Worm (Caenorhabditis elegans): ENCODE results near the gene nlp-11.
A peak's percentile ranks its signal among the peaks of the same experiment; 100 is the strongest.

Gene nlp-11

DNA sequence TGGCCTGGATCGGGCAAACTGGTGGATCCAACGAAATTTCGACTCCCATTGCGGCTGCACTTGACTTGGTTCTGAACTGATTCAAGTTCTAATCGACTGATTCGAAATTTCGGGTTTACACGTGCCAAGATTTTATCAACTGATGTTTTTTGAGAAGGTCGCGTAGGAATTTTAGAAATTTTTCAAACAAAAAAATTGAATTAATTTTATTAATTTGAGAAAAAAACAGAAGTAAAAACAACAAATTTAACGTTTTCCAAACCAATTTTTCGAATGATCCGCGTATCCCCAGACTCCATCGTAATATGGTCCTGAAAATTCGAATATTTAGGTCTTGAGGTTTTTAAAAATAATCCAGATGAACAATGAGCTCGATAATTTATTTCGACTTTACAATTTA is 38.8 kb downstream of the nlp-11 start, which contains the start of gene ZK1307.3:
Gene ZK1307.3 (minus strand): TSS at position 101 of the 400 bp plus-strand sequence.
- no peak for TF ChIP-seq ztf-23 (GFP tag; IDR thresholded peaks at IDR 0.05)
- no peak for TF ChIP-seq flt-1 (GFP tag; IDR thresholded peaks at IDR 0.05)
- TF ChIP-seq cog-1 (tag; optimal IDR thresholded peaks at IDR 0.05) = no peak
- TF ChIP-seq klf-2 (GFP tag; conservative IDR thresholded peaks at IDR 0.05) = no peak
- no peak for TF ChIP-seq tab-1 (GFP tag; IDR thresholded peaks at IDR 0.05)
- no peak for TF ChIP-seq med-1 (GFP tag; optimal IDR thresholded peaks at IDR 0.05; ENCODE audit: insufficient read depth)
- TF ChIP-seq T22C8.4 (GFP tag; IDR thresholded peaks at IDR 0.05) = no peak
- TF ChIP-seq ztf-29 (GFP tag; IDR thresholded peaks at IDR 0.05) = no peak
- TF ChIP-seq ref-1 (GFP tag; conservative IDR thresholded peaks at IDR 0.05) = no peak

DNA sequence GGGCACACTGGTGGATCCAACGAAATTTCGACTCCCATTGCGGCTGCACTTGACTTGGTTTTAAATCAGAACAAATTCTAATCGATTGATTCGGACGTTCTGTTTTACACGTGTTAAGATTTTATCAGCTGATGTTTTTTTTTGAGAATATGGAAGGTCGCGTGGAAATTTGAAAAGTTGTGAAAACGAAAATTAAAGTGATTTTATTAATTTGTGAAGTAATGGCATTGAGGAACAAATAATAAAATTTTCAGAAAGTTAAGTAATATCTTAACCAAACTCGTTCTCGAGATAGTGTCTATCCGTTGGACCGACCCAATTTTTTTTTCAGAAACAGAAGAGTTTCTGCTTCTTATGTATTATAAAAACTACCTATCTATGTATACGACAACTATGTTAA is 40.0 kb downstream of the nlp-11 start, which contains the start of gene ZK1307.4:
Gene ZK1307.4 (minus strand): TSS at position 101 of the 400 bp plus-strand sequence.
- TF ChIP-seq klf-2 (GFP tag; conservative IDR thresholded peaks at IDR 0.05) = no peak
- TF ChIP-seq T22C8.4 (GFP tag; IDR thresholded peaks at IDR 0.05) = no peak
- TF ChIP-seq cog-1 (tag; optimal IDR thresholded peaks at IDR 0.05) = no peak
- no peak for TF ChIP-seq flt-1 (GFP tag; IDR thresholded peaks at IDR 0.05)
- no peak for TF ChIP-seq tab-1 (GFP tag; IDR thresholded peaks at IDR 0.05)
- TF ChIP-seq ref-1 (GFP tag; conservative IDR thresholded peaks at IDR 0.05) = no peak
- no peak for TF ChIP-seq ztf-23 (GFP tag; IDR thresholded peaks at IDR 0.05)
- TF ChIP-seq med-1 (GFP tag; optimal IDR thresholded peaks at IDR 0.05; ENCODE audit: insufficient read depth) = no peak
- no peak for TF ChIP-seq ztf-29 (GFP tag; IDR thresholded peaks at IDR 0.05)

DNA sequence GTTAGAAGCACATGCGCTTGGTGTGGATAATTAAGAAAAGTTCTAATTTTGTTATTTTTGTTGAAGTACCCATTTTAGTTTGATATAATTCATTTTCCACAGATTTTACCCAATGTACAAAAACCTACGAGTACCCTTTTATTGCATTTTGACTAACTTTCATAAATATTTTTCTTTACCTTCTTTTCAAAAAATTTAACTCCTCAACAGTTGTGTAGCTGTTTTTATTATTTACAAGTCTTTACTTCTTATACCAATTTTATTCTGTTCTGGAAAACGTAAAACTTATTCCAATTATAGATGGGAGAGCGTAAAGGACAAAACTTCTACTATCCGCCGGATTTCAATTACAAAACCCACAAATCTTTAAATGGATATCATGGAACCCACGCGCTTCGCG is 42.5 kb downstream of the nlp-11 start, which contains the start of gene ZK1307.9:
Gene ZK1307.9 (plus strand): TSS at position 301 of the 400 bp plus-strand sequence.
- no peak for TF ChIP-seq tab-1 (GFP tag; IDR thresholded peaks at IDR 0.05)
- no peak for TF ChIP-seq ref-1 (GFP tag; conservative IDR thresholded peaks at IDR 0.05)
- no peak for TF ChIP-seq ztf-29 (GFP tag; IDR thresholded peaks at IDR 0.05)
- no peak for TF ChIP-seq cog-1 (tag; optimal IDR thresholded peaks at IDR 0.05)
- no peak for TF ChIP-seq ztf-23 (GFP tag; IDR thresholded peaks at IDR 0.05)
- TF ChIP-seq med-1 (GFP tag; optimal IDR thresholded peaks at IDR 0.05; ENCODE audit: insufficient read depth) = no peak
- TF ChIP-seq flt-1 (GFP tag; IDR thresholded peaks at IDR 0.05) = no peak
- TF ChIP-seq T22C8.4 (GFP tag; IDR thresholded peaks at IDR 0.05) = no peak
- TF ChIP-seq klf-2 (GFP tag; conservative IDR thresholded peaks at IDR 0.05) = no peak

DNA sequence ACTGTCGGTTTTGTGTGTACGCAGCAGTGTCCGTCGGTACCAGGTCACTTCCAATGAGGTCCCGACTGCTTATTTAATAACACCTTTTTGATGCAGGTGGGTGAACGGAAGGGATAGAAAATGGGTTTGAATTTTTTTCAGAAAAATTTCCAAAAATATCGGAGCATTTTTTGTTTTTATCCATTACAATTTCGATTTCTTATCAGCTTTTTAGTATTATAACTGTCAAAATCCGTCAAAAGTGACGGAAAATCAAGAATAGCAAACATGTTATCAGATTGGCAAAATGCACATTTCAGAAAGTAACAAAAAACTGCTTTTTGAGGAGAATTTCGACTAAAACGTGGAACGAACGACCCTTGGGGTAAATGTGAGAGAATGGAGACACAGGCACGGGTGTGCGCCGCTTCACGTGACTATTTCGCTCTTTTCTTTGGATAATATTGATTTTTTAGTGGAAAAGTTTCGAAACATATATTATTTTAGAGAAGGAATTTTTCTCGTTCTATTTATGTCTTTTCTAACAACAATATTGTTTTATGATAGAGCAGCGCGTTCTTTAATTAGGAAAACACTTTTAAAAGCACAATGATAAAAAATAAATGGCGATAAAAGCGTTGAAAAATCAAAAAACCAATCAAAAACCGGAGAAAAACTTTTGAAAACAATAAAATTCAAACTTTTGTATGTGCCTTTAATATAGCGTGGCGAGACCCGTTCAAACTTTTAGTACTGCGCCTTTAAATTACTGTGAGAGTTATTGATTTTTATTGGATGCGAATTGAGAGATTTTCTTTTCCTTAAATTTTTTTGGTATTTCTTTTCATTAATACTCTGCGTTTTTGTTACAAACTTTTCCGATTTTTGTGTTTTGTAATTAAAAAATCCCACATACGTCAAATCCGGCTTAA is 44.6 kb downstream of the nlp-11 start, which contains the start of gene sqv-8:
Gene sqv-8 (plus strand): TSS at position 51 of the 911 bp plus-strand sequence.
- TF ChIP-seq cog-1 (tag; optimal IDR thresholded peaks at IDR 0.05) = no peak
- peak; percentile 35; the same call in 1 of the 2 replicates for TF ChIP-seq T22C8.4 (GFP tag; IDR thresholded peaks at IDR 0.05)

DNA sequence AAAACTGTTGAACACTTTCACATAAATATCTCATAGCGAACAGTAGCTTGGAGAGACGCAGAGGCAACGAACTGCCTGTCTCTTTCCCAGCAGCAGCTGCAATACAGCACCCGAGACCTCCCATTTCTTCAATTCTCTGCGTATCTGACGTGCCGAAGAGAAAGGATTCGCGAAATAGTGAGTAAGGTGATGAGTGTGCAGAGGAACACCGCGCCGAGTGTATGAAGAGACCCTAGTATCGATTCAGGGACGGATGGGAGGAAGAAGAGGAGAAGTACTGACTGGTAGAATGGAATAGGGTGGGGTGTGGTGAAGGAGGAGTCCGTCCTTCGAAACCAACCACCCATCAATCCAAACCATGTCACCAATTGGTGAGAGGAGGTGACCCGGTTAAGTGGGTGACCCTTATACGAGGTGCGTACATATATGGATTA is 45.6 kb downstream of the nlp-11 start:
- TF ChIP-seq tab-1 (GFP tag; IDR thresholded peaks at IDR 0.05) = 0 out of 2 replicates have a peak, but pooled peaks have one; percentile 53
- peak; percentile 65 for TF ChIP-seq cog-1 (tag; optimal IDR thresholded peaks at IDR 0.05)
- peak; percentile 67; the same call in 1 of the 2 replicates for TF ChIP-seq flt-1 (GFP tag; IDR thresholded peaks at IDR 0.05)
- TF ChIP-seq ztf-23 (GFP tag; IDR thresholded peaks at IDR 0.05) = peak; percentile 62; the same call in 1 of the 2 replicates
- TF ChIP-seq T22C8.4 (GFP tag; IDR thresholded peaks at IDR 0.05) = peak; percentile 82
- no peak for TF ChIP-seq med-1 (GFP tag; optimal IDR thresholded peaks at IDR 0.05; ENCODE audit: insufficient read depth)
- TF ChIP-seq ztf-29 (GFP tag; IDR thresholded peaks at IDR 0.05) = no peak
- no peak for TF ChIP-seq klf-2 (GFP tag; conservative IDR thresholded peaks at IDR 0.05)
- no peak for TF ChIP-seq ref-1 (GFP tag; conservative IDR thresholded peaks at IDR 0.05)

DNA sequence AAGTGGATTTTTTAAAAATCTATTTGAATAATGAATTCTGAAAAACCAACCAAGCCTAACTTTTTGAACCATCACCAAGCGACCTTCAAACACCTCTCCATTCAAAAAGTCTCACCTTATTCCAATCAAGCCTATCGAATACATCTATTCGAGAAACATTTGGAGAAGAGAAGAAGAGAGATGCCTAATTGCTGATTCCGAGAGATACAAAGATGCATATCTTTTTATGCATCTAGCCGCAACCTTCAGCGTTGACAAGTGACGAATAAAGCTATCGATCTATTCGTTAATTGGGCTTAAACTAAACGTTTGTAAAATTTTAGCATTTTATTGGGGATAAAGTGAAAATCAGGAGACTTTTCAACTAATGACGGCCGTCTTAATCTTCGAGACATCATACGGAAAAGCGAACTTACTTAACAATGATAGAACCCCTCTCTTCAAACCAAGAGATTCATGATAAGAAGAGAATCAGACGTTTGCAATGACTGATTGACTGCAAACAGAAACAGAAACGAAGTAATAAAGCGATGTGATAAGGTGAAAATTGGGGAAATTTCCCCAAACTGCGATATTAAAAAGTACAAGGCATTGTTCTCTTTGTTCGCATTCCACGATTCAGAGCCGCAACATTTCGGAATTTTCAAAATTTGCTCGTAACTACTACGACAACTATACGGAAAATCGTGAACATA is 46.7 kb downstream of the nlp-11 start:
- TF ChIP-seq ztf-29 (GFP tag; IDR thresholded peaks at IDR 0.05) = peak; percentile 25; the same call in 1 of the 2 replicates
- no peak for TF ChIP-seq klf-2 (GFP tag; conservative IDR thresholded peaks at IDR 0.05)
- TF ChIP-seq med-1 (GFP tag; optimal IDR thresholded peaks at IDR 0.05; ENCODE audit: insufficient read depth) = no peak
- TF ChIP-seq ztf-23 (GFP tag; IDR thresholded peaks at IDR 0.05) = no peak

DNA sequence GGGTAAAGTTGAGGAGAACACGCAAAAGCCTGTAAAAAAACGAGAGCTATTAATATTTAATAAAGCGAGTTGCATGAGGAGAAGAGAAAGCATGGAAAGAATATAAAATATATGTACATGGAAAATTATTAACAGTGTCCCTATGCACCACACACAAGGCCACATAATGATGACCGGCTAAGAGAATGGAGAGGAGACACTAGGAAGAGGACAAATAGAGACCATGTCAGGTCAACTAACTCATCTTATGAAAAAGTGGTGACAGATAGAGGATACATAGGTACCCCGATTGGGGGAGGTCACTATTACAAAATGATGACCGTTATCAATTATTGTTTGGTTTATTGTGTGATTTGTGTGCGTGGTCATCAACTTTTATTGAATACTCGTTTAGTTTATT is 47.3 kb downstream of the nlp-11 start, which contains the start of gene fzr-1:
Gene fzr-1 (minus strand): TSS at position 29 of the 400 bp plus-strand sequence.
- TF ChIP-seq ztf-29 (GFP tag; IDR thresholded peaks at IDR 0.05) = no peak
- TF ChIP-seq cog-1 (tag; optimal IDR thresholded peaks at IDR 0.05) = no peak
